Worm (Caenorhabditis elegans) whole organism, young adult: Measurements from ENCODE around the gene R05H5.7.

Source experiments
- F49E8.2 ChIP-seq: sonication (generic microtip); optimal IDR thresholded peaks from 3 replicates; lab custom pipeline; 2017; ENCODE audit warnings: missing genetic modification characterization, mild to moderate bottlenecking, missing compliant biosample characterization, antibody characterized with exemption, moderate library complexity; ENCODE audit not compliant: insufficient read depth
- K12H6.12 ChIP-seq: fragments of 200-800 bp; sonication (Bioruptor generic); optimal IDR thresholded peaks from 2 replicates; lab custom pipeline; 2018; ENCODE audit warnings: mild to moderate bottlenecking, missing genetic modification characterization, missing compliant biosample characterization
- T07F8.4 ChIP-seq: sonication (generic microtip); optimal IDR thresholded peaks from 2 replicates; lab custom pipeline; 2016; ENCODE audit warnings: mild to moderate bottlenecking, missing genetic modification characterization, moderate library complexity, missing compliant biosample characterization
- Y53F4B.3 ChIP-seq: fragments of 200-800 bp; sonication (Bioruptor generic); IDR thresholded peaks from 2 replicates; pipeline ENCODE4 v1.3.6; 2022; ENCODE audit warnings: missing genetic modification reagents, missing genetic modification characterization, missing compliant biosample characterization
- Y53G8AR.9 ChIP-seq: fragments of 200-800 bp; sonication (Bioruptor generic); conservative IDR thresholded peaks from 2 replicates; pipeline ENCODE4 v1.3.6; 2022; ENCODE audit warnings: missing genetic modification reagents, missing genetic modification characterization, missing compliant biosample characterization
- Y56A3A.18 ChIP-seq: fragments of 200-800 bp; sonication (Bioruptor generic); IDR thresholded peaks from 2 replicates; pipeline ENCODE4 v1.3.6; 2022; ENCODE audit warnings: missing genetic modification reagents, missing genetic modification characterization, missing compliant biosample characterization
- Y95B8A.8 ChIP-seq: fragments of 200-800 bp; sonication (Bioruptor generic); IDR thresholded peaks from 2 replicates; pipeline ENCODE4 v1.3.6; 2022; ENCODE audit warnings: missing genetic modification reagents, missing genetic modification characterization, missing compliant biosample characterization
- ZK185.1 ChIP-seq: sonication (generic microtip); optimal IDR thresholded peaks from 2 replicates; lab custom pipeline; 2016; ENCODE audit warnings: mild to moderate bottlenecking, missing genetic modification characterization, missing compliant biosample characterization; ENCODE audit not compliant: poor library complexity, severe bottlenecking
- akir-1 ChIP-seq: fragments of 200-800 bp; sonication (Bioruptor generic); optimal IDR thresholded peaks from 2 replicates; lab custom pipeline; 2018; ENCODE audit warnings: mild to moderate bottlenecking, missing genetic modification characterization, moderate library complexity, missing compliant biosample characterization
- ama-1 ChIP-seq, 3 experiments: fragments of 150-350 bp in 1 of 3; sonication (generic microtip) in 2 of 3; optimal IDR thresholded peaks; 2 replicates each; lab custom pipeline; 2014 to 2018; ENCODE audit warnings: missing biosample characterization in 2 of 3, missing genetic modification characterization in 2 of 3, missing genetic modification reagents in 2 of 3
- aptf-2 ChIP-seq: fragments of 200-800 bp; sonication (Bioruptor generic); conservative IDR thresholded peaks from 2 replicates; pipeline ENCODE4 v1.3.6; 2022; ENCODE audit warnings: missing genetic modification reagents, missing genetic modification characterization, missing compliant biosample characterization
- athp-1 ChIP-seq: sonication (generic microtip); optimal IDR thresholded peaks from 2 replicates; lab custom pipeline; 2017; ENCODE audit warnings: mild to moderate bottlenecking, missing genetic modification characterization, missing compliant biosample characterization
- attf-3 ChIP-seq: fragments of 200-800 bp; sonication (Bioruptor generic); conservative IDR thresholded peaks from 2 replicates; pipeline ENCODE4 v1.3.6; 2022; ENCODE audit warnings: missing genetic modification reagents, missing genetic modification characterization, missing compliant biosample characterization
- attf-6 ChIP-seq: fragments of 200-800 bp; sonication (Bioruptor generic); IDR thresholded peaks from 2 replicates; pipeline ENCODE4 v1.3.6; 2022; ENCODE audit warnings: missing genetic modification reagents, missing genetic modification characterization, missing compliant biosample characterization
- ccch-3 ChIP-seq: fragments of 200-800 bp; sonication (Bioruptor generic); optimal IDR thresholded peaks from 2 replicates; lab custom pipeline; 2018; ENCODE audit warnings: mild to moderate bottlenecking, missing genetic modification characterization, missing compliant biosample characterization
- cebp-2 ChIP-seq: fragments of 200-800 bp; sonication (Bioruptor generic); IDR thresholded peaks from 2 replicates; pipeline ENCODE4 v1.3.6; 2022; ENCODE audit warnings: missing genetic modification characterization, missing compliant biosample characterization
- ceh-58 ChIP-seq: fragments of 200-800 bp; sonication (Bioruptor generic); IDR thresholded peaks from 2 replicates; pipeline ENCODE4 v1.3.6; 2022; ENCODE audit warnings: missing genetic modification characterization, missing compliant biosample characterization
- ceh-91 ChIP-seq: fragments of 200-800 bp; sonication (Bioruptor generic); IDR thresholded peaks from 2 replicates; pipeline ENCODE4 v1.3.6; 2022; ENCODE audit warnings: missing genetic modification reagents, missing genetic modification characterization, missing compliant biosample characterization
- egl-44 ChIP-seq: fragments of 200-800 bp; sonication (Bioruptor generic); IDR thresholded peaks from 2 replicates; pipeline ENCODE4 v1.3.6; 2022; ENCODE audit warnings: missing genetic modification reagents, missing genetic modification characterization, missing compliant biosample characterization
- lsy-27 ChIP-seq: sonication (generic microtip); optimal IDR thresholded peaks from 2 replicates; lab custom pipeline; 2017; ENCODE audit warnings: missing genetic modification characterization, mild to moderate bottlenecking, missing compliant biosample characterization, antibody characterized with exemption, missing genotype, borderline replicate concordance; ENCODE audit not compliant: insufficient read depth
- madf-3 ChIP-seq: fragments of 200-800 bp; sonication (Bioruptor generic); IDR thresholded peaks from 2 replicates; pipeline ENCODE4 v1.3.6; 2022; ENCODE audit warnings: missing genetic modification reagents, missing genetic modification characterization, missing compliant biosample characterization
- madf-6 ChIP-seq: fragments of 200-800 bp; sonication (Bioruptor generic); IDR thresholded peaks from 2 replicates; pipeline ENCODE4 v1.3.6; 2022; ENCODE audit warnings: missing genetic modification reagents, missing genetic modification characterization, missing compliant biosample characterization
- madf-8 ChIP-seq: fragments of 200-800 bp; sonication (Bioruptor generic); conservative IDR thresholded peaks from 2 replicates; pipeline ENCODE4 v1.3.6; 2022; ENCODE audit warnings: missing genetic modification reagents, missing genetic modification characterization, missing compliant biosample characterization
- mel-28 ChIP-seq: sonication (generic microtip); optimal IDR thresholded peaks from 2 replicates; lab custom pipeline; 2016; ENCODE audit warnings: borderline replicate concordance, mild to moderate bottlenecking, missing genetic modification characterization, missing compliant biosample characterization
- nfya-1 ChIP-seq: sonication (generic microtip); optimal IDR thresholded peaks from 2 replicates; lab custom pipeline; 2017; ENCODE audit warnings: antibody characterized with exemption, missing compliant biosample characterization, missing genetic modification characterization, borderline replicate concordance; ENCODE audit not compliant: insufficient read depth
- nhr-27 ChIP-seq: fragments of 200-800 bp; sonication (Bioruptor generic); optimal IDR thresholded peaks from 2 replicates; lab custom pipeline; 2018; ENCODE audit warnings: mild to moderate bottlenecking, missing genetic modification characterization, moderate library complexity, missing compliant biosample characterization
- nhr-80 ChIP-seq: sonication (generic microtip); optimal IDR thresholded peaks from 2 replicates; lab custom pipeline; 2016; ENCODE audit warnings: missing genetic modification characterization, missing compliant biosample characterization
- pbrm-1 ChIP-seq: fragments of 200-800 bp; sonication (Bioruptor generic); IDR thresholded peaks from 2 replicates; pipeline ENCODE4 v1.3.6; 2022; ENCODE audit warnings: missing genetic modification reagents, missing genetic modification characterization, missing compliant biosample characterization
- somi-1 ChIP-seq: fragments of 200-800 bp; sonication (Bioruptor generic); optimal IDR thresholded peaks from 2 replicates; lab custom pipeline; 2018; ENCODE audit warnings: mild to moderate bottlenecking, missing genetic modification characterization, missing compliant biosample characterization
- sptf-2 ChIP-seq: fragments of 200-800 bp; sonication (Bioruptor generic); optimal IDR thresholded peaks from 2 replicates; lab custom pipeline; 2018; ENCODE audit warnings: mild to moderate bottlenecking, missing genetic modification characterization, missing compliant biosample characterization
- tbp1 ChIP-seq: fragments of 200-800 bp; sonication (Bioruptor generic); optimal IDR thresholded peaks from 2 replicates; lab custom pipeline; 2018; ENCODE audit warnings: mild to moderate bottlenecking, missing genetic modification characterization, missing compliant biosample characterization
- tlf-1 ChIP-seq: fragments of 200-800 bp; sonication (Bioruptor generic); optimal IDR thresholded peaks from 2 replicates; lab custom pipeline; 2018; ENCODE audit warnings: mild to moderate bottlenecking, missing genetic modification characterization, missing compliant biosample characterization
- zfh-2 ChIP-seq: fragments of 200-800 bp; sonication (Bioruptor generic); conservative IDR thresholded peaks from 2 replicates; pipeline ENCODE4 v1.3.6; 2022; ENCODE audit warnings: missing genetic modification reagents, missing genetic modification characterization, missing compliant biosample characterization
- ztf-22 ChIP-seq: fragments of 200-800 bp; sonication (Bioruptor generic); optimal IDR thresholded peaks from 2 replicates; lab custom pipeline; 2018; ENCODE audit warnings: mild to moderate bottlenecking, missing genetic modification characterization, moderate library complexity, missing compliant biosample characterization
- ztf-26 ChIP-seq: sonication (generic microtip); optimal IDR thresholded peaks from 2 replicates; lab custom pipeline; 2017; ENCODE audit warnings: missing genetic modification characterization, missing compliant biosample characterization
- ztf-6 ChIP-seq: fragments of 200-800 bp; sonication (Bioruptor generic); IDR thresholded peaks from 2 replicates; pipeline ENCODE4 v1.3.6; 2022; ENCODE audit warnings: missing genetic modification reagents, missing genetic modification characterization, missing compliant biosample characterization

The R05H5.7 gene

ce11 chrII:10187808-10188207 lies 4.5 kb upstream of the R05H5.7 start, which contains the start of gene srd-2:
TSS of gene srd-2 (minus strand) at chrII:10187908.
- no peak for TF ChIP-seq akir-1 (GFP tag; lab: Kevin White, UChicago)
- TF ChIP-seq madf-8 (GFP tag; lab: Robert Waterston, UW), result no peak
- TF ChIP-seq athp-1 (tag; lab: Kevin White, UChicago), result no peak
- no peak for TF ChIP-seq K12H6.12 (tag; lab: Kevin White, UChicago)
- TF ChIP-seq pbrm-1 (GFP tag; lab: Robert Waterston, UW), result no peak
- TF ChIP-seq ZK185.1 (tag; lab: Kevin White, UChicago), result no peak
- no peak for TF ChIP-seq Y56A3A.18
- no peak for TF ChIP-seq ccch-3 (GFP tag; lab: Kevin White, UChicago)
- TF ChIP-seq Y53G8AR.9 (GFP tag; lab: Robert Waterston, UW), result no peak
- TF ChIP-seq mel-28 (tag; lab: Kevin White, UChicago), result no peak
- no peak for TF ChIP-seq ztf-26 (tag; lab: Kevin White, UChicago)
- TF ChIP-seq Y95B8A.8, result no peak
- TF ChIP-seq T07F8.4 (tag; lab: Kevin White, UChicago), result no peak
- no peak for TF ChIP-seq attf-3
- no peak for TF ChIP-seq cebp-2 (GFP tag; lab: Robert Waterston, UW)
- TF ChIP-seq ceh-58, result no peak
- TF ChIP-seq sptf-2, result no peak
- no peak for TF ChIP-seq F49E8.2 (tag; lab: Kevin White, UChicago)
- TF ChIP-seq nhr-27, result no peak

- TF ChIP-seq tlf-1 (no peak), Y53F4B.3 (GFP tag; lab: Robert Waterston, UW) (no peak), tbp1 (GFP tag; lab: Kevin White, UChicago) (no peak), aptf-2 (no peak), lsy-27 (tag; lab: Kevin White, UChicago) (no peak), nhr-80 (tag; lab: Kevin White, UChicago) (no peak), attf-6 (GFP tag; lab: Robert Waterston, UW) (no peak), madf-6 (GFP tag; lab: Robert Waterston, UW) (no peak), ceh-58 (no peak)
Observed at ce11 chrII:10189369-10189768, 2.9 kb upstream of the R05H5.7 start, which contains the start of gene cdc-25.4. TSS of gene cdc-25.4 (minus strand) at chrII:10189469.

- TF ChIP-seq ceh-91 (GFP tag; lab: Robert Waterston, UW), result no peak
- no peak for TF ChIP-seq ama-1 (optimal IDR thresholded peaks at IDR 0.05; lab: Kevin White, UChicago)
- no peak for TF ChIP-seq ama-1 (GFP tag; optimal IDR thresholded peaks at IDR 0.05; lab: Kevin White, UChicago)
- no peak for TF ChIP-seq F49E8.2 (tag; lab: Kevin White, UChicago)
- TF ChIP-seq ztf-6 (GFP tag; lab: Robert Waterston, UW), result no peak
- no peak for TF ChIP-seq egl-44 (GFP tag; lab: Robert Waterston, UW)
- no peak for TF ChIP-seq nfya-1 (tag; lab: Kevin White, UChicago)
- no peak for TF ChIP-seq zfh-2 (GFP tag; lab: Robert Waterston, UW)
- TF ChIP-seq ztf-22 (GFP tag; lab: Kevin White, UChicago), result no peak
- TF ChIP-seq somi-1 (GFP tag; lab: Kevin White, UChicago), result no peak
- TF ChIP-seq madf-3 (GFP tag; lab: Robert Waterston, UW), result no peak
Observed at ce11 chrII:10194605-10195004, 2.3 kb downstream of the R05H5.7 start, which contains the start of gene srb-6. TSS of gene srb-6 (plus strand) at chrII:10194905.
